Fruit fly (Drosophila melanogaster): Measurements from ENCODE around the gene CG43055.

dm6 chr2L:4370592-4370991 is 40.4 kb upstream of the CG43055 start:
- TF ChIP-seq Hnf4 (GFP tag; optimal IDR thresholded peaks at IDR 0.05) (no peak), OdsH (GFP tag; optimal IDR thresholded peaks at IDR 0.05) (no peak), psq (GFP tag; optimal IDR thresholded peaks at IDR 0.05) (no peak), ey (GFP tag; optimal IDR thresholded peaks at IDR 0.05) (no peak), N (GFP tag; optimal IDR thresholded peaks at IDR 0.05) (no peak), Myc (optimal IDR thresholded peaks at IDR 0.05) (no peak), usp (GFP tag; optimal IDR thresholded peaks at IDR 0.05) (no peak), jim (GFP tag; optimal IDR thresholded peaks at IDR 0.05) (no peak), sage (GFP tag; optimal IDR thresholded peaks at IDR 0.05) (no peak), br (GFP tag; optimal IDR thresholded peaks at IDR 0.05) (no peak), fru (GFP tag; optimal IDR thresholded peaks at IDR 0.05) (no peak), woc (GFP tag; optimal IDR thresholded peaks at IDR 0.05) (no peak), CG32264 (GFP tag; optimal IDR thresholded peaks at IDR 0.05) (no peak)
